Fruit fly (Drosophila melanogaster) whole organism, embryonic: ENCODE data around the gene Pstk.

Source experiments
- Asciz ChIP-seq: fragments of 200-800 bp; sonication (Bioruptor generic); optimal IDR thresholded peaks from 2 replicates; lab custom pipeline; 2017; ENCODE audit warnings: missing biosample characterization, mild to moderate bottlenecking, missing genetic modification characterization, missing genetic modification reagents
- BEAF-32 ChIP-seq: fragments of 200-800 bp; sonication (Bioruptor generic); optimal IDR thresholded peaks from 3 replicates; lab custom pipeline; 2017; ENCODE audit warnings: missing biosample characterization, missing genetic modification characterization, mild to moderate bottlenecking, moderate library complexity, missing genetic modification reagents
- CG10979 ChIP-seq: fragments of 200-800 bp; sonication (Bioruptor generic); optimal IDR thresholded peaks from 2 replicates; lab custom pipeline; 2018; ENCODE audit warnings: missing biosample characterization, mild to moderate bottlenecking, missing genetic modification characterization, moderate library complexity
- CG11093 ChIP-seq: fragments of 200-800 bp; sonication (Bioruptor generic); IDR thresholded peaks from 3 replicates; pipeline ENCODE4 v1.3.6; 2022; ENCODE audit warnings: missing biosample characterization, missing genetic modification characterization
- CG11696 ChIP-seq: fragments of 200-800 bp; sonication (Bioruptor generic); IDR thresholded peaks from 2 replicates; pipeline ENCODE4 v1.3.6; 2022; ENCODE audit warnings: missing biosample characterization, missing genetic modification characterization
- CG12236 ChIP-seq: fragments of 200-800 bp; sonication (Bioruptor generic); optimal IDR thresholded peaks from 2 replicates; lab custom pipeline; 2016; ENCODE audit warnings: missing biosample characterization, missing genetic modification characterization
- CG14441 ChIP-seq: fragments of 200-800 bp; sonication (Bioruptor generic); IDR thresholded peaks from 2 replicates; pipeline ENCODE4 v1.3.6; 2022; ENCODE audit warnings: missing biosample characterization, missing genetic modification characterization
- CG15601 ChIP-seq: fragments of 200-800 bp; sonication (Bioruptor generic); optimal IDR thresholded peaks from 3 replicates; lab custom pipeline; 2019; ENCODE audit warnings: missing biosample characterization, mild to moderate bottlenecking, missing genetic modification characterization, moderate library complexity
- CG16815 ChIP-seq: fragments of 200-800 bp; sonication (Bioruptor generic); optimal IDR thresholded peaks from 3 replicates; lab custom pipeline; 2017; ENCODE audit warnings: missing biosample characterization, mild to moderate bottlenecking, missing genetic modification characterization
- CG17829 ChIP-seq: fragments of 200-800 bp; optimal IDR thresholded peaks from 2 replicates; lab custom pipeline; 2019; ENCODE audit warnings: missing biosample characterization, mild to moderate bottlenecking, missing genetic modification characterization, moderate library complexity
- CG1832 ChIP-seq: fragments of 200-800 bp; sonication (Bioruptor generic); optimal IDR thresholded peaks from 2 replicates; lab custom pipeline; 2017; ENCODE audit warnings: missing biosample characterization, mild to moderate bottlenecking, missing genetic modification characterization, inconsistent platforms
- CG7357 ChIP-seq: fragments of 200-800 bp; sonication (Bioruptor generic); IDR thresholded peaks from 3 replicates; pipeline ENCODE4 v1.3.6; 2022; ENCODE audit warnings: missing biosample characterization, missing genetic modification characterization
- CG7556 ChIP-seq: fragments of 200-800 bp; sonication (Bioruptor generic); optimal IDR thresholded peaks from 2 replicates; lab custom pipeline; 2017; ENCODE audit warnings: missing biosample characterization, mild to moderate bottlenecking, missing genetic modification characterization
- CG7745 ChIP-seq: fragments of 200-800 bp; sonication (Bioruptor generic); optimal IDR thresholded peaks from 2 replicates; lab custom pipeline; 2018; ENCODE audit warnings: missing biosample characterization, mild to moderate bottlenecking, missing genetic modification characterization, moderate library complexity
- CG8944 ChIP-seq: fragments of 200-800 bp; sonication (Bioruptor generic); optimal IDR thresholded peaks from 3 replicates; lab custom pipeline; 2016; ENCODE audit warnings: missing biosample characterization, missing genetic modification characterization
- CG9215 ChIP-seq: fragments of 200-800 bp; sonication (Bioruptor generic); IDR thresholded peaks from 2 replicates; pipeline ENCODE4 v1.3.6; 2022; ENCODE audit warnings: missing biosample characterization, missing genetic modification characterization
- CkIIα-i1 ChIP-seq: fragments of 200-800 bp; sonication (Bioruptor generic); IDR thresholded peaks from 2 replicates; pipeline ENCODE4 v1.3.6; 2022; ENCODE audit warnings: missing biosample characterization, missing genetic modification characterization
- Dip3 ChIP-seq: fragments of 200-800 bp; sonication (Bioruptor generic); optimal IDR thresholded peaks from 3 replicates; lab custom pipeline; 2016; ENCODE audit warnings: missing biosample characterization, missing genetic modification characterization
- Dll ChIP-seq: fragments of 200-800 bp; sonication (Bioruptor generic); IDR thresholded peaks from 4 replicates; pipeline ENCODE4 v1.3.6; 2022; ENCODE audit warnings: missing biosample characterization, missing genetic modification characterization; ENCODE audit not compliant: partially characterized antibody
- Dp ChIP-seq: fragments of 200-800 bp; sonication (Bioruptor generic); optimal IDR thresholded peaks from 2 replicates; lab custom pipeline; 2018; ENCODE audit warnings: missing biosample characterization, mild to moderate bottlenecking, missing genetic modification characterization, moderate library complexity
- ERR ChIP-seq: fragments of 200-800 bp; sonication (Bioruptor generic); optimal IDR thresholded peaks from 2 replicates; lab custom pipeline; 2016; ENCODE audit warnings: missing biosample characterization, missing genetic modification characterization
- Ets97D ChIP-seq: fragments of 200-800 bp; sonication (Bioruptor generic); optimal IDR thresholded peaks from 3 replicates; lab custom pipeline; 2016; ENCODE audit warnings: missing biosample characterization, missing genetic modification characterization
- Fer2 ChIP-seq: fragments of 200-800 bp; sonication (Bioruptor generic); optimal IDR thresholded peaks from 2 replicates; lab custom pipeline; 2018; ENCODE audit warnings: missing biosample characterization, mild to moderate bottlenecking, missing genetic modification characterization, moderate library complexity
- Gug ChIP-seq: fragments of 200-800 bp; sonication (Bioruptor generic); IDR thresholded peaks from 4 replicates; pipeline ENCODE4 v1.3.6; 2022; ENCODE audit warnings: missing biosample characterization, missing genetic modification characterization
- HHEX ChIP-seq: fragments of 200-800 bp; sonication (Bioruptor generic); optimal IDR thresholded peaks from 3 replicates; lab custom pipeline; 2017; ENCODE audit warnings: missing biosample characterization, mild to moderate bottlenecking, missing genetic modification characterization, missing genetic modification reagents
- Hey ChIP-seq: fragments of 200-800 bp; sonication (Bioruptor generic); optimal IDR thresholded peaks from 3 replicates; lab custom pipeline; 2018; ENCODE audit warnings: missing biosample characterization, mild to moderate bottlenecking, missing genetic modification characterization
- Hr3 ChIP-seq: fragments of 200-800 bp; sonication (Bioruptor generic); optimal IDR thresholded peaks from 3 replicates; lab custom pipeline; 2016; ENCODE audit warnings: missing biosample characterization, missing genetic modification characterization
- Myb ChIP-seq: fragments of 200-800 bp; sonication (Bioruptor generic); optimal IDR thresholded peaks from 2 replicates; lab custom pipeline; 2016; ENCODE audit warnings: missing biosample characterization, missing genetic modification characterization
- NFAT ChIP-seq: fragments of 200-800 bp; sonication (Bioruptor generic); IDR thresholded peaks from 2 replicates; pipeline ENCODE4 v1.3.6; 2022; ENCODE audit warnings: missing biosample characterization, missing genetic modification characterization
- Oaz ChIP-seq: fragments of 200-800 bp; sonication (Bioruptor generic); IDR thresholded peaks from 2 replicates; pipeline ENCODE4 v1.3.6; 2022; ENCODE audit warnings: missing biosample characterization, missing genetic modification characterization
- Optix ChIP-seq: fragments of 200-800 bp; sonication (Bioruptor generic); IDR thresholded peaks from 3 replicates; pipeline ENCODE4 v1.3.6; 2022; ENCODE audit warnings: missing biosample characterization, missing genetic modification characterization
- Rfx ChIP-seq: fragments of 200-800 bp; sonication (Bioruptor generic); IDR thresholded peaks from 2 replicates; pipeline ENCODE4 v1.3.6; 2022; ENCODE audit warnings: missing biosample characterization, missing genetic modification characterization
- Sry-β ChIP-seq: fragments of 200-800 bp; sonication (Bioruptor generic); optimal IDR thresholded peaks from 2 replicates; lab custom pipeline; 2018; ENCODE audit warnings: missing biosample characterization, mild to moderate bottlenecking, missing genetic modification characterization, moderate library complexity
- bsh ChIP-seq, 2 experiments: fragments of 200-800 bp; sonication (Bioruptor generic); optimal IDR thresholded peaks; 2 replicates each; lab custom pipeline; 2017 to 2018; ENCODE audit warnings: mild to moderate bottlenecking in 2 of 2, missing biosample characterization in 2 of 2, missing genetic modification characterization in 2 of 2, moderate library complexity in 1 of 2
- chinmo ChIP-seq: fragments of 200-800 bp; sonication (Bioruptor generic); IDR thresholded peaks from 4 replicates; pipeline ENCODE4 v1.3.6; 2022; ENCODE audit warnings: missing biosample characterization, missing genetic modification characterization; ENCODE audit not compliant: partially characterized antibody
- da ChIP-seq: fragments of 200-800 bp; sonication (Bioruptor generic); optimal IDR thresholded peaks from 2 replicates; lab custom pipeline; 2016; ENCODE audit warnings: missing biosample characterization, missing genetic modification characterization
- ewg ChIP-seq: fragments of 200-800 bp; sonication (Bioruptor generic); optimal IDR thresholded peaks from 3 replicates; lab custom pipeline; 2017; ENCODE audit warnings: mild to moderate bottlenecking, missing biosample characterization, missing genetic modification reagents, missing genetic modification characterization
- fd3F ChIP-seq: fragments of 200-800 bp; sonication (Bioruptor generic); optimal IDR thresholded peaks from 2 replicates; lab custom pipeline; 2018; ENCODE audit warnings: missing biosample characterization, mild to moderate bottlenecking, missing genetic modification characterization, moderate library complexity
- ftz-f1 ChIP-seq: fragments of 200-800 bp; sonication (Bioruptor generic); optimal IDR thresholded peaks from 2 replicates; lab custom pipeline; 2016; ENCODE audit warnings: missing biosample characterization, missing genetic modification characterization
- gce ChIP-seq: fragments of 200-800 bp; sonication (Bioruptor generic); IDR thresholded peaks from 3 replicates; pipeline ENCODE4 v1.3.6; 2022; ENCODE audit warnings: missing biosample characterization, missing genetic modification characterization
- gcm2 ChIP-seq: fragments of 200-800 bp; sonication (Bioruptor generic); optimal IDR thresholded peaks from 2 replicates; lab custom pipeline; 2016; ENCODE audit warnings: missing biosample characterization, missing genetic modification characterization
- gfzf ChIP-seq: fragments of 200-800 bp; sonication (Bioruptor generic); optimal IDR thresholded peaks from 2 replicates; lab custom pipeline; 2016; ENCODE audit warnings: missing biosample characterization, mild to moderate bottlenecking, missing genetic modification characterization, moderate library complexity
- ken ChIP-seq: fragments of 200-800 bp; sonication (Bioruptor generic); IDR thresholded peaks from 3 replicates; pipeline ENCODE4 v1.3.6; 2022; ENCODE audit warnings: missing biosample characterization, missing genetic modification characterization
- maf-S ChIP-seq: fragments of 200-800 bp; sonication (Bioruptor generic); optimal IDR thresholded peaks from 2 replicates; lab custom pipeline; 2016; ENCODE audit warnings: missing biosample characterization, missing genetic modification characterization
- pnt ChIP-seq: fragments of 200-800 bp; sonication (Bioruptor generic); optimal IDR thresholded peaks from 3 replicates; lab custom pipeline; 2016; ENCODE audit warnings: missing biosample characterization, missing genetic modification characterization
- pum ChIP-seq: fragments of 200-800 bp; sonication (Bioruptor generic); optimal IDR thresholded peaks from 2 replicates; lab custom pipeline; 2016; ENCODE audit warnings: missing biosample characterization, missing genetic modification characterization
- repo ChIP-seq: fragments of 200-800 bp; sonication (Bioruptor generic); optimal IDR thresholded peaks from 2 replicates; lab custom pipeline; 2016; ENCODE audit warnings: missing biosample characterization, missing genetic modification characterization
- ro ChIP-seq: fragments of 200-800 bp; sonication (Bioruptor generic); IDR thresholded peaks from 2 replicates; pipeline ENCODE4 v1.3.6; 2022; ENCODE audit warnings: missing biosample characterization, missing genetic modification characterization
- sens ChIP-seq: fragments of 200-800 bp; sonication (Bioruptor generic); peaks from one replicate; lab custom pipeline; 2016; ENCODE audit warnings: missing biosample characterization, missing genetic modification characterization
- stc ChIP-seq: fragments of 200-800 bp; sonication (Bioruptor generic); IDR thresholded peaks from 2 replicates; pipeline ENCODE4 v1.3.6; 2022; ENCODE audit warnings: missing biosample characterization, missing genetic modification characterization
- wek ChIP-seq: fragments of 200-800 bp; sonication (Bioruptor generic); optimal IDR thresholded peaks from 3 replicates; lab custom pipeline; 2018; ENCODE audit warnings: missing biosample characterization, mild to moderate bottlenecking, missing genetic modification characterization, moderate library complexity

The Pstk gene

dm6 chrX:19579648-19580301, 38.6 kb downstream of the Pstk start, which contains the start of gene Tao (continued):
- TF ChIP-seq gcm2 (GFP tag; lab: Kevin White, UChicago) (no peak), Hr3 (GFP tag; lab: Kevin White, UChicago) (no peak), Gug (GFP tag; lab: Robert Waterston, UW) (no peak), stc (GFP tag; lab: Robert Waterston, UW) (no peak), sens (GFP tag; lab: Kevin White, UChicago) (peak; percentile 66), Asciz (no peak), ewg (GFP tag; lab: Kevin White, UChicago) (no peak), CG16815 (no peak), CG14441 (GFP tag; lab: Robert Waterston, UW) (no peak), CG15601 (tag; lab: Kevin White, UChicago) (peak; percentile 3), Myb (GFP tag; lab: Kevin White, UChicago) (no peak), Sry-β (GFP tag; lab: Kevin White, UChicago) (no peak), Dip3 (GFP tag; lab: Kevin White, UChicago) (no peak), CG7357 (GFP tag; lab: Robert Waterston, UW) (no peak), CG17829 (no peak), CG7556 (GFP tag; lab: Kevin White, UChicago) (no peak), Oaz (GFP tag; lab: Robert Waterston, UW) (no peak), ken (no peak), wek (no peak), pum (GFP tag; lab: Kevin White, UChicago) (no peak), Hey (tag; lab: Kevin White, UChicago) (no peak), CG10979 (tag; lab: Kevin White, UChicago) (no peak), ro (GFP tag; lab: Robert Waterston, UW) (no peak), chinmo (GFP tag; lab: Robert Waterston, UW) (0 out of 4 replicates have a peak, but pooled peaks have one; percentile 24), HHEX (no peak), Rfx (GFP tag; lab: Robert Waterston, UW) (no peak), Optix (GFP tag; lab: Robert Waterston, UW) (no peak), Dll (GFP tag; lab: Robert Waterston, UW) (peak; percentile 91), Fer2 (tag; lab: Kevin White, UChicago) (no peak), CG11696 (no peak), CG9215 (no peak), CG12236 (GFP tag; lab: Kevin White, UChicago) (no peak), maf-S (no peak), NFAT (GFP tag; lab: Robert Waterston, UW) (no peak), CkIIα-i1 (no peak), ftz-f1 (no peak), bsh (GFP tag; optimal IDR thresholded peaks at IDR 0.05; lab: Kevin White, UChicago) (no peak), CG8944 (no peak), pnt (GFP tag; lab: Kevin White, UChicago) (no peak), gfzf (GFP tag; lab: Kevin White, UChicago) (peak; percentile 78), CG7745 (tag; lab: Kevin White, UChicago) (no peak), gce (GFP tag; lab: Robert Waterston, UW) (no peak), Dp (GFP tag; lab: Kevin White, UChicago) (peak; percentile 72), da (GFP tag; lab: Kevin White, UChicago) (no peak), repo (no peak), CG1832 (GFP tag; lab: Kevin White, UChicago) (no peak), BEAF-32 (GFP tag; lab: Kevin White, UChicago) (peak; percentile 90), Ets97D (GFP tag; lab: Kevin White, UChicago) (peak; percentile 82), ERR (GFP tag; lab: Kevin White, UChicago) (no peak), fd3F (GFP tag; lab: Kevin White, UChicago) (no peak), CG11093 (GFP tag; lab: Robert Waterston, UW) (no peak)
